Worm (Caenorhabditis elegans) whole organism, young adult: Measurements from ENCODE around the gene H11L12.1.

Source experiments
- C17E4.6 ChIP-seq: fragments of 200-800 bp; sonication (Bioruptor generic); IDR thresholded peaks from 2 replicates; pipeline ENCODE4 v1.3.6; 2022; ENCODE audit warnings: missing genetic modification reagents, missing genetic modification characterization, missing compliant biosample characterization
- F52B5.7 ChIP-seq: sonication (generic microtip); optimal IDR thresholded peaks from 2 replicates; lab custom pipeline; 2016; ENCODE audit warnings: mild to moderate bottlenecking, missing genetic modification characterization, missing compliant biosample characterization
- F55B11.4 ChIP-seq: sonication (generic microtip); optimal IDR thresholded peaks from 2 replicates; lab custom pipeline; 2016; ENCODE audit warnings: missing compliant biosample characterization, missing genetic modification characterization, borderline replicate concordance; ENCODE audit not compliant: insufficient read depth
- T26A5.8 ChIP-seq: sonication (generic microtip); optimal IDR thresholded peaks from 2 replicates; lab custom pipeline; 2016; ENCODE audit warnings: missing genetic modification characterization, missing compliant biosample characterization
- Y56A3A.18 ChIP-seq: fragments of 200-800 bp; sonication (Bioruptor generic); IDR thresholded peaks from 2 replicates; pipeline ENCODE4 v1.3.6; 2022; ENCODE audit warnings: missing genetic modification reagents, missing genetic modification characterization, missing compliant biosample characterization
- Y67H2A.10 ChIP-seq: fragments of 200-800 bp; sonication (Bioruptor generic); conservative IDR thresholded peaks from 2 replicates; pipeline ENCODE4 v1.3.6; 2022; ENCODE audit warnings: missing genetic modification reagents, missing genetic modification characterization, missing compliant biosample characterization
- ZK185.1 ChIP-seq: sonication (generic microtip); optimal IDR thresholded peaks from 2 replicates; lab custom pipeline; 2016; ENCODE audit warnings: mild to moderate bottlenecking, missing genetic modification characterization, missing compliant biosample characterization; ENCODE audit not compliant: poor library complexity, severe bottlenecking
- athp-1 ChIP-seq: sonication (generic microtip); optimal IDR thresholded peaks from 2 replicates; lab custom pipeline; 2017; ENCODE audit warnings: mild to moderate bottlenecking, missing genetic modification characterization, missing compliant biosample characterization
- attf-3 ChIP-seq: fragments of 200-800 bp; sonication (Bioruptor generic); conservative IDR thresholded peaks from 2 replicates; pipeline ENCODE4 v1.3.6; 2022; ENCODE audit warnings: missing genetic modification reagents, missing genetic modification characterization, missing compliant biosample characterization
- bed-1 ChIP-seq: fragments of 200-800 bp; sonication (Bioruptor generic); IDR thresholded peaks from 2 replicates; pipeline ENCODE4 v1.3.6; 2022; ENCODE audit warnings: missing genetic modification reagents, missing genetic modification characterization, missing compliant biosample characterization
- bed-2 ChIP-seq: fragments of 200-800 bp; sonication (Bioruptor generic); IDR thresholded peaks from 2 replicates; pipeline ENCODE4 v1.3.6; 2022; ENCODE audit warnings: missing genetic modification reagents, missing genetic modification characterization, missing compliant biosample characterization
- cebp-1 ChIP-seq, 2 experiments: fragments of 200-800 bp in 1 of 2; sonication (Bioruptor generic) in 1 of 2; sonication (generic microtip) in 1 of 2; IDR thresholded peaks in 1 of 2; optimal IDR thresholded peaks in 1 of 2; 2 replicates each; pipeline versions ENCODE4 v1.3.6 to Lab custom; 2017 to 2022; ENCODE audit warnings: missing compliant biosample characterization in 2 of 2, missing genetic modification characterization in 2 of 2, mild to moderate bottlenecking in 1 of 2, missing genetic modification reagents in 1 of 2, moderate library complexity in 1 of 2
- ceh-91 ChIP-seq: fragments of 200-800 bp; sonication (Bioruptor generic); IDR thresholded peaks from 2 replicates; pipeline ENCODE4 v1.3.6; 2022; ENCODE audit warnings: missing genetic modification reagents, missing genetic modification characterization, missing compliant biosample characterization
- egl-18 ChIP-seq: fragments of 200-800 bp; sonication (Bioruptor generic); IDR thresholded peaks from 2 replicates; pipeline ENCODE4 v1.3.6; 2022; ENCODE audit warnings: missing genetic modification reagents, missing genetic modification characterization, missing compliant biosample characterization
- hmg-1.2 ChIP-seq: fragments of 200-800 bp; sonication (Bioruptor generic); IDR thresholded peaks from 2 replicates; pipeline ENCODE4 v1.3.6; 2022; ENCODE audit warnings: missing genetic modification reagents, missing genetic modification characterization, missing compliant biosample characterization
- let-607 ChIP-seq, 2 experiments: fragments of 200-800 bp in 1 of 2; sonication (Bioruptor generic) in 1 of 2; sonication (generic microtip) in 1 of 2; optimal IDR thresholded peaks; 2 replicates each; lab custom pipeline; 2016 to 2018; ENCODE audit warnings: mild to moderate bottlenecking in 2 of 2, missing compliant biosample characterization in 2 of 2, missing genetic modification characterization in 2 of 2, moderate library complexity in 2 of 2, missing genotype in 1 of 2
- lin-35 ChIP-seq, 3 experiments: fragments of 150-350 bp in 2 of 3; sonication (generic microtip) in 1 of 3; optimal IDR thresholded peaks; 2 replicates each; lab custom pipeline; 2014 to 2018; ENCODE audit warnings: missing biosample characterization in 3 of 3, missing genetic modification characterization in 3 of 3, missing genetic modification reagents in 3 of 3
- madf-8 ChIP-seq: fragments of 200-800 bp; sonication (Bioruptor generic); conservative IDR thresholded peaks from 2 replicates; pipeline ENCODE4 v1.3.6; 2022; ENCODE audit warnings: missing genetic modification reagents, missing genetic modification characterization, missing compliant biosample characterization
- mcd-1 ChIP-seq: fragments of 200-800 bp; sonication (Bioruptor generic); IDR thresholded peaks from 2 replicates; pipeline ENCODE4 v1.3.6; 2022; ENCODE audit warnings: missing genetic modification reagents, missing genetic modification characterization, missing compliant biosample characterization
- mel-28 ChIP-seq: sonication (generic microtip); optimal IDR thresholded peaks from 2 replicates; lab custom pipeline; 2016; ENCODE audit warnings: borderline replicate concordance, mild to moderate bottlenecking, missing genetic modification characterization, missing compliant biosample characterization
- nfya-1 ChIP-seq: sonication (generic microtip); optimal IDR thresholded peaks from 2 replicates; lab custom pipeline; 2017; ENCODE audit warnings: antibody characterized with exemption, missing compliant biosample characterization, missing genetic modification characterization, borderline replicate concordance; ENCODE audit not compliant: insufficient read depth
- nhr-179 ChIP-seq: sonication (generic microtip); optimal IDR thresholded peaks from 2 replicates; lab custom pipeline; 2016; ENCODE audit warnings: mild to moderate bottlenecking, missing genetic modification characterization, missing compliant biosample characterization
- nhr-80 ChIP-seq: sonication (generic microtip); optimal IDR thresholded peaks from 2 replicates; lab custom pipeline; 2016; ENCODE audit warnings: missing genetic modification characterization, missing compliant biosample characterization
- rcor-1 ChIP-seq: fragments of 200-800 bp; sonication (Bioruptor generic); IDR thresholded peaks from 2 replicates; pipeline ENCODE4 v1.3.6; 2022; ENCODE audit warnings: missing genetic modification reagents, missing genetic modification characterization, missing compliant biosample characterization
- rec-8 ChIP-seq, 2 experiments: sonication (generic microtip); optimal IDR thresholded peaks; 2 replicates each; lab custom pipeline; 2016; ENCODE audit warnings: mild to moderate bottlenecking in 2 of 2, missing genetic modification characterization in 2 of 2, missing genetic modification reagents in 2 of 2, missing genotype in 2 of 2, missing biosample characterization in 1 of 2, missing compliant biosample characterization in 1 of 2, moderate library complexity in 1 of 2
- snpc-1.1 ChIP-seq: sonication (generic microtip); optimal IDR thresholded peaks from 2 replicates; lab custom pipeline; 2017; ENCODE audit warnings: missing genetic modification characterization, mild to moderate bottlenecking, missing compliant biosample characterization, antibody characterized with exemption, moderate library complexity, missing genotype, missing genetic modification reagents; ENCODE audit not compliant: insufficient read depth
- snpc-1.3 ChIP-seq: sonication (generic microtip); optimal IDR thresholded peaks from 2 replicates; lab custom pipeline; 2017; ENCODE audit warnings: missing genetic modification characterization, mild to moderate bottlenecking, missing compliant biosample characterization, antibody characterized with exemption, moderate library complexity, missing genotype, missing genetic modification reagents; ENCODE audit not compliant: insufficient read depth
- sptf-2 ChIP-seq: fragments of 200-800 bp; sonication (Bioruptor generic); optimal IDR thresholded peaks from 2 replicates; lab custom pipeline; 2018; ENCODE audit warnings: mild to moderate bottlenecking, missing genetic modification characterization, missing compliant biosample characterization
- tbp1 ChIP-seq: fragments of 200-800 bp; sonication (Bioruptor generic); optimal IDR thresholded peaks from 2 replicates; lab custom pipeline; 2018; ENCODE audit warnings: mild to moderate bottlenecking, missing genetic modification characterization, missing compliant biosample characterization
- tbx-9 ChIP-seq: sonication (generic microtip); optimal IDR thresholded peaks from 2 replicates; lab custom pipeline; 2016; ENCODE audit warnings: borderline replicate concordance, missing genetic modification characterization, inconsistent platforms, missing compliant biosample characterization
- tlf-1 ChIP-seq: fragments of 200-800 bp; sonication (Bioruptor generic); optimal IDR thresholded peaks from 2 replicates; lab custom pipeline; 2018; ENCODE audit warnings: mild to moderate bottlenecking, missing genetic modification characterization, missing compliant biosample characterization
- unc-62 ChIP-seq: fragments of 150-350 bp; optimal IDR thresholded peaks from 2 replicates; lab custom pipeline; 2014; ENCODE audit warnings: missing biosample characterization, missing genetic modification reagents, missing genetic modification characterization

H11L12.1 gene

ce11 chrX:17711598-17711997, at the start of gene H11L12.1:
H11L12.1 (minus strand) TSS chrX:17711698.
- TF ChIP-seq attf-3, result no peak
- TF ChIP-seq bed-1 (GFP tag; lab: Robert Waterston, UW), result no peak
- TF ChIP-seq madf-8, result no peak
- TF ChIP-seq unc-62 (GFP tag; lab: Kevin White, UChicago), result no peak
- TF ChIP-seq lin-35 (GFP tag; optimal IDR thresholded peaks at IDR 0.05; lab: Kevin White, UChicago), result no peak
- TF ChIP-seq nhr-179 (tag; lab: Kevin White, UChicago), result no peak
- no peak for TF ChIP-seq Y67H2A.10 (GFP tag; lab: Robert Waterston, UW)
- no peak for TF ChIP-seq mel-28 (tag; lab: Kevin White, UChicago)
- TF ChIP-seq egl-18 (GFP tag; lab: Robert Waterston, UW), result no peak
- TF ChIP-seq T26A5.8 (tag; lab: Kevin White, UChicago), result no peak
- no peak for TF ChIP-seq sptf-2 (GFP tag; lab: Kevin White, UChicago)
- no peak for TF ChIP-seq hmg-1.2 (GFP tag; lab: Robert Waterston, UW)
- TF ChIP-seq snpc-1.3 (tag; lab: Kevin White, UChicago), result no peak
- TF ChIP-seq mcd-1 (GFP tag; lab: Robert Waterston, UW), result no peak
- TF ChIP-seq bed-2 (GFP tag; lab: Robert Waterston, UW), result no peak
- TF ChIP-seq ZK185.1 (tag; lab: Kevin White, UChicago), result no peak
- no peak for TF ChIP-seq Y56A3A.18 (GFP tag; lab: Robert Waterston, UW)

ce11 chrX:17714342-17715011, 3.0 kb upstream of the H11L12.1 start, which contains the start of gene cTel55X.1:
cTel55X.1 (plus strand) TSS chrX:17714961.
- TF ChIP-seq tlf-1 (GFP tag; lab: Kevin White, UChicago) (no peak), F55B11.4 (tag; lab: Kevin White, UChicago) (no peak), rcor-1 (GFP tag; lab: Robert Waterston, UW) (0 out of 2 replicates have a peak, but pooled peaks have one; percentile 5), cebp-1 (GFP tag; IDR thresholded peaks at IDR 0.05; lab: Robert Waterston, UW) (no peak), cebp-1 (tag; optimal IDR thresholded peaks at IDR 0.05; lab: Kevin White, UChicago) (peak; percentile 5), nfya-1 (tag; lab: Kevin White, UChicago) (no peak), nhr-80 (tag; lab: Kevin White, UChicago) (peak; percentile 68), T26A5.8 (tag; lab: Kevin White, UChicago) (no peak), snpc-1.1 (tag; lab: Kevin White, UChicago) (no peak), C17E4.6 (GFP tag; lab: Robert Waterston, UW) (no peak), tbp1 (GFP tag; lab: Kevin White, UChicago) (no peak)

- no peak for TF ChIP-seq rec-8 (tag; optimal IDR thresholded peaks at IDR 0.05; lab: Kevin White, UChicago)
- TF ChIP-seq let-607 (tag; optimal IDR thresholded peaks at IDR 0.05; lab: Kevin White, UChicago), result peak; percentile 65 to 71
- TF ChIP-seq athp-1 (tag; lab: Kevin White, UChicago), result no peak
- no peak for TF ChIP-seq tbx-9 (tag; lab: Kevin White, UChicago)
- TF ChIP-seq ceh-91 (GFP tag; lab: Robert Waterston, UW), result no peak
- TF ChIP-seq mcd-1 (GFP tag; lab: Robert Waterston, UW), result no peak
- peak; percentile 51 for TF ChIP-seq nhr-80 (tag; lab: Kevin White, UChicago)
- no peak for TF ChIP-seq F52B5.7 (tag; lab: Kevin White, UChicago)
Observed at ce11 chrX:17702602-17703001, 8.9 kb downstream of the H11L12.1 start.
